Worm (Caenorhabditis elegans): ENCODE measurements around the gene Y17G9B.8.

Gene Y17G9B.8

ce11 chrIV:4748408-4749105, 10.1 kb downstream of the Y17G9B.8 start, which contains the start of gene cyc-2.1 (continued):
- TF ChIP-seq hmg-1.1 (GFP tag; IDR thresholded peaks at IDR 0.05) (peak; percentile 51; the same call in 1 of the 2 replicates), nhr-77 (tag; optimal IDR thresholded peaks at IDR 0.05) (peak; percentile 42), mes-2 (tag; optimal IDR thresholded peaks at IDR 0.05; ENCODE audit: poor library complexity, severe bottlenecking) (peak; percentile 76), mxl-3 (GFP tag; optimal IDR thresholded peaks at IDR 0.05) (peak; percentile 45), dve-1 (tag; optimal IDR thresholded peaks at IDR 0.05; ENCODE audit: insufficient read depth) (peak; percentile 62), aly-2 (tag; optimal IDR thresholded peaks at IDR 0.05) (no peak), nhr-111 (GFP tag; optimal IDR thresholded peaks at IDR 0.05) (no peak), zag-1 (tag; optimal IDR thresholded peaks at IDR 0.05) (no peak), lir-3 (tag; optimal IDR thresholded peaks at IDR 0.05) (no peak), hlh-30 (tag; optimal IDR thresholded peaks at IDR 0.05; ENCODE audit: insufficient read depth) (peak; percentile 18), zip-2 (tag; optimal IDR thresholded peaks at IDR 0.05) (no peak), T20F7.1 (GFP tag; optimal IDR thresholded peaks at IDR 0.05) (peak; percentile 50), daf-16 (GFP tag; optimal IDR thresholded peaks at IDR 0.05) (no peak), daf-16 (tag; optimal IDR thresholded peaks at IDR 0.05) (peak; percentile 44), nhr-25 (tag; optimal IDR thresholded peaks at IDR 0.05; ENCODE audit: borderline replicate concordance, insufficient read depth) (no peak), attf-4 (tag; optimal IDR thresholded peaks at IDR 0.05) (no peak), ctbp-1 (GFP tag; IDR thresholded peaks at IDR 0.05) (0 out of 2 replicates have a peak, but pooled peaks have one; percentile 44), ceh-62 (tag; optimal IDR thresholded peaks at IDR 0.05) (no peak), dmd-9 (GFP tag; IDR thresholded peaks at IDR 0.05) (no peak), lin-39 (tag; optimal IDR thresholded peaks at IDR 0.05) (no peak), nhr-76 (tag; optimal IDR thresholded peaks at IDR 0.05) (no peak), F49E8.2 (tag; optimal IDR thresholded peaks at IDR 0.05; ENCODE audit: borderline replicate concordance) (peak; percentile 85), ceh-82 (tag; optimal IDR thresholded peaks at IDR 0.05) (no peak)

ce11 chrIV:4747553-4747952, 11.1 kb downstream of the Y17G9B.8 start, which contains the start of gene tctn-1:
Gene tctn-1, minus strand, starts transcription at chrIV:4747832.
- TF ChIP-seq lsy-2 (tag; optimal IDR thresholded peaks at IDR 0.05) (peak in 1 of 2 experiments; percentile 41), arid-1 (GFP tag; conservative IDR thresholded peaks at IDR 0.05) (0 out of 2 replicates have a peak, but pooled peaks have one; percentile 20), cey-2 (tag; optimal IDR thresholded peaks at IDR 0.05; ENCODE audit: borderline replicate concordance, insufficient read depth) (no peak), ctbp-1 (GFP tag; IDR thresholded peaks at IDR 0.05) (0 out of 2 replicates have a peak, but pooled peaks have one; percentile 14), daf-16 (GFP tag; optimal IDR thresholded peaks at IDR 0.05) (peak in 1 of 2 experiments; percentile 22), daf-16 (tag; optimal IDR thresholded peaks at IDR 0.05) (peak; percentile 21), snpc-1.2 (GFP tag; IDR thresholded peaks at IDR 0.05) (no peak), lin-29 (GFP tag; IDR thresholded peaks at IDR 0.05) (no peak), Y48G9A.11 (GFP tag; IDR thresholded peaks at IDR 0.05) (0 out of 2 replicates have a peak, but pooled peaks have one; percentile 8), Y105C5A.15 (GFP tag; IDR thresholded peaks at IDR 0.05) (no peak), rbr-2 (tag; optimal IDR thresholded peaks at IDR 0.05) (no peak), dmd-8 (GFP tag; IDR thresholded peaks at IDR 0.05) (0 out of 2 replicates have a peak, but pooled peaks have one; percentile 15), nhr-28 (tag; optimal IDR thresholded peaks at IDR 0.05) (no peak), ceh-62 (tag; optimal IDR thresholded peaks at IDR 0.05) (no peak), madf-5 (GFP tag; IDR thresholded peaks at IDR 0.05) (no peak), unc-62 (GFP tag; optimal IDR thresholded peaks at IDR 0.05 in 1 of 2) (no peak), unc-62 (tag; optimal IDR thresholded peaks at IDR 0.05) (no peak), D1046.2 (GFP tag; IDR thresholded peaks at IDR 0.05) (no peak), hlh-30 (tag; optimal IDR thresholded peaks at IDR 0.05; ENCODE audit: insufficient read depth) (no peak), mdt-29 (GFP tag; IDR thresholded peaks at IDR 0.05) (0 out of 2 replicates have a peak, but pooled peaks have one; percentile 26), hmg-1.1 (GFP tag; IDR thresholded peaks at IDR 0.05) (0 out of 2 replicates have a peak, but pooled peaks have one; percentile 27), dve-1 (tag; optimal IDR thresholded peaks at IDR 0.05; ENCODE audit: insufficient read depth) (peak; percentile 7), zfp-3 (GFP tag; conservative IDR thresholded peaks at IDR 0.05) (peak; percentile 18; the same call in 1 of the 2 replicates), lin-38 (GFP tag; IDR thresholded peaks at IDR 0.05) (peak; percentile 35; the same call in 1 of the 2 replicates), pha-4 (GFP tag; IDR thresholded peaks at IDR 0.05) (no peak), pha-4 (tag; optimal IDR thresholded peaks at IDR 0.05) (no peak), fos-1 (tag; optimal IDR thresholded peaks at IDR 0.05) (no peak), nhr-11 (tag; optimal IDR thresholded peaks at IDR 0.05) (no peak), mes-2 (tag; optimal IDR thresholded peaks at IDR 0.05; ENCODE audit: poor library complexity, severe bottlenecking) (peak; percentile 9), madf-9 (GFP tag; conservative IDR thresholded peaks at IDR 0.05) (0 out of 2 replicates have a peak, but pooled peaks have one; percentile 16), dmd-6 (GFP tag; IDR thresholded peaks at IDR 0.05) (peak; percentile 23; the same call in 1 of the 2 replicates), ama-1 (optimal IDR thresholded peaks at IDR 0.05) (peak; percentile 86)

Measured in whole organism, L4 larva.